Fruit fly (Drosophila melanogaster): ENCODE measurements around the gene CG34298.

CG34298 gene

dm6 chr3R:29999495-29999894, at the start of gene CG34298:
CG34298 (plus strand) TSS chr3R:29999795.
- TF ChIP-seq noc (tag; optimal IDR thresholded peaks at IDR 0.05): no peak

dm6 chr3R:29959329-29959728, 40.3 kb upstream of the CG34298 start:
- TF ChIP-seq noc (tag; optimal IDR thresholded peaks at IDR 0.05): no peak

dm6 chr3R:29963102-29963501, 36.5 kb upstream of the CG34298 start:
- no peak for TF ChIP-seq noc (tag; optimal IDR thresholded peaks at IDR 0.05)

dm6 chr3R:29969347-29969746, 30.2 kb upstream of the CG34298 start, which contains the start of gene TkR99D:
TkR99D (minus strand) TSS chr3R:29969447.
- TF ChIP-seq noc (tag; optimal IDR thresholded peaks at IDR 0.05): no peak

- TF ChIP-seq noc (tag; optimal IDR thresholded peaks at IDR 0.05): no peak
Measured at dm6 chr3R:29978595-29978994, 21.0 kb upstream of the CG34298 start.

- TF ChIP-seq noc (tag; optimal IDR thresholded peaks at IDR 0.05): no peak
Measured at dm6 chr3R:29981479-29981878, 18.1 kb upstream of the CG34298 start.

dm6 chr3R:29982027-29982426, 17.6 kb upstream of the CG34298 start:
- TF ChIP-seq noc (tag; optimal IDR thresholded peaks at IDR 0.05): no peak

dm6 chr3R:29983073-29983544, 16.5 kb upstream of the CG34298 start, which contains the start of gene CG7896:
CG7896 (plus strand) TSS chr3R:29983426.
- peak; percentile 75 for TF ChIP-seq noc (tag; optimal IDR thresholded peaks at IDR 0.05)

dm6 chr3R:29983886-29984285, 15.7 kb upstream of the CG34298 start:
- TF ChIP-seq noc (tag; optimal IDR thresholded peaks at IDR 0.05): no peak

- TF ChIP-seq noc (tag; optimal IDR thresholded peaks at IDR 0.05): no peak
Measured at dm6 chr3R:29985219-29985618, 14.4 kb upstream of the CG34298 start.

dm6 chr3R:29990681-29991080, 8.9 kb upstream of the CG34298 start:
- TF ChIP-seq noc (tag; optimal IDR thresholded peaks at IDR 0.05): no peak

- TF ChIP-seq noc (tag; optimal IDR thresholded peaks at IDR 0.05): no peak
Measured at dm6 chr3R:29993134-29993533, 6.5 kb upstream of the CG34298 start, which contains the start of gene Acph-1. Acph-1 (minus strand) TSS chr3R:29993411.

- no peak for TF ChIP-seq noc (tag; optimal IDR thresholded peaks at IDR 0.05)
Measured at dm6 chr3R:29995035-29995434, 4.6 kb upstream of the CG34298 start, which contains the start of the genes CG7903 and Sas-6. CG7903 (minus strand) TSS chr3R:29995231. Sas-6 (plus strand) TSS chr3R:29995357.

dm6 chr3R:29997607-29998236, 1.9 kb upstream of the CG34298 start, which contains the start of the genes CG15525 and CG11504:
CG15525 (minus strand) TSS chr3R:29997676.
CG11504 (plus strand) TSS chr3R:29997900.
- TF ChIP-seq noc (tag; optimal IDR thresholded peaks at IDR 0.05): no peak

dm6 chr3R:30000286-30000685, 691 bp downstream of the CG34298 start, which contains the start of gene Tace:
Tace (plus strand) TSS chr3R:30000530.
- TF ChIP-seq noc (tag; optimal IDR thresholded peaks at IDR 0.05): no peak

- peak; percentile 34 for TF ChIP-seq noc (tag; optimal IDR thresholded peaks at IDR 0.05)
Measured at dm6 chr3R:30004648-30005047, 5.1 kb downstream of the CG34298 start, which contains the start of the genes Nlp and Nph. Nlp (plus strand) TSS chr3R:30004785. Nph (minus strand) TSS chr3R:30004861.

- no peak for TF ChIP-seq noc (tag; optimal IDR thresholded peaks at IDR 0.05)
Measured at dm6 chr3R:30005332-30005979, 5.9 kb downstream of the CG34298 start.
